Worm (Caenorhabditis elegans) whole organism, late embryonic: ENCODE measurements around the gene E04D5.4.

Source experiments
- ceh-31 ChIP-seq: sonication (generic microtip); optimal IDR thresholded peaks from 2 replicates; lab custom pipeline; 2016; ENCODE audit warnings: missing genetic modification characterization, missing compliant biosample characterization
- ets-4 ChIP-seq: sonication (generic microtip); optimal IDR thresholded peaks from 2 replicates; lab custom pipeline; 2016; ENCODE audit warnings: missing genetic modification characterization, missing compliant biosample characterization
- hlh-15 ChIP-seq: sonication (generic microtip); optimal IDR thresholded peaks from 2 replicates; lab custom pipeline; 2016; ENCODE audit warnings: missing genetic modification characterization, missing compliant biosample characterization
- madf-2 ChIP-seq: sonication (generic microtip); optimal IDR thresholded peaks from 2 replicates; lab custom pipeline; 2017; ENCODE audit warnings: missing genetic modification characterization, missing compliant biosample characterization
- syd-9 ChIP-seq: sonication (generic microtip); optimal IDR thresholded peaks from 2 replicates; lab custom pipeline; 2016; ENCODE audit warnings: mild to moderate bottlenecking, missing genetic modification characterization, moderate library complexity, missing compliant biosample characterization
- tbx-2 ChIP-seq: sonication (generic microtip); optimal IDR thresholded peaks from 2 replicates; lab custom pipeline; 2016; ENCODE audit warnings: missing genetic modification characterization, missing compliant biosample characterization

ce11 chrII:10485640-10486039 lies 45.6 kb downstream of the E04D5.4 start:
- TF ChIP-seq ceh-31 (tag; lab: Kevin White, UChicago) (no peak), syd-9 (tag; lab: Kevin White, UChicago) (no peak), madf-2 (tag; lab: Kevin White, UChicago) (no peak), ets-4 (no peak), tbx-2 (tag; lab: Kevin White, UChicago) (no peak), hlh-15 (tag; lab: Kevin White, UChicago) (no peak)
